Worm (Caenorhabditis elegans): ENCODE data around the gene str-181.

The str-181 gene

DNA sequence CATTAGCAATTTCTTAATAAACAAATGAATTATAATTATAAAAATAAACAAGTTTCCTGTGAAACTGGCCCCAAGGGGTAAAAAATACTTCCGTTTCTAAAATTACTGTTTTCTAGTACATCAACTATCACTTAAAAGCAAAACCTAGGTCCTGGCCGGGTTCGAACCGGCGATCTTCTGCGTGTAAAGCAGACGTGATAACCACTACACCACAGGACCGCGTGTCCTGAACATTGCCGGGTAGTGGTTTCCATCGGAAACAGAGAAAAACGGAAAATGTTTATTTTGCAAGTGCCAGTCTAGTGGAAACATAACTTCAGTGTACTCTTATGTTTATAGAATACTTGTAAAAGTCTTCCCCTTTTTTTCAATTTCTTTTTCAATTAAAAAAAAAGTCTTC lies 35.3 kb downstream of the str-181 start:
- TF ChIP-seq ets-4 (tag; optimal IDR thresholded peaks at IDR 0.05) = no peak
- TF ChIP-seq hlh-15 (tag; optimal IDR thresholded peaks at IDR 0.05) = no peak
- no peak for TF ChIP-seq unc-86 (tag; optimal IDR thresholded peaks at IDR 0.05)
- TF ChIP-seq ceh-9 (tag; optimal IDR thresholded peaks at IDR 0.05) = no peak
- no peak for TF ChIP-seq fax-1 (tag; optimal IDR thresholded peaks at IDR 0.05)
- TF ChIP-seq pha-2 (tag; optimal IDR thresholded peaks at IDR 0.05) = no peak
- no peak for TF ChIP-seq ref-2 (tag; optimal IDR thresholded peaks at IDR 0.05)
- TF ChIP-seq zip-5 (tag; optimal IDR thresholded peaks at IDR 0.05) = no peak
- no peak for TF ChIP-seq pat-9 (tag; optimal IDR thresholded peaks at IDR 0.05)
- no peak for TF ChIP-seq dmd-4 (tag; optimal IDR thresholded peaks at IDR 0.05; ENCODE audit: borderline replicate concordance)
- no peak for TF ChIP-seq che-1 (tag; optimal IDR thresholded peaks at IDR 0.05)
- no peak for TF ChIP-seq syd-9 (tag; optimal IDR thresholded peaks at IDR 0.05)
- TF ChIP-seq K02D7.2 (tag; optimal IDR thresholded peaks at IDR 0.05) = no peak
- no peak for TF ChIP-seq Y22D7AL.16 (tag; optimal IDR thresholded peaks at IDR 0.05)
- TF ChIP-seq ceh-30 (tag; optimal IDR thresholded peaks at IDR 0.05) = no peak
- no peak for TF ChIP-seq ceh-19 (GFP tag; optimal IDR thresholded peaks at IDR 0.05)
- TF ChIP-seq pha-4 (tag; optimal IDR thresholded peaks at IDR 0.05) = no peak
- no peak for TF ChIP-seq npax-4 (tag; optimal IDR thresholded peaks at IDR 0.05)
- TF ChIP-seq nfya-1 (tag; optimal IDR thresholded peaks at IDR 0.05) = no peak

DNA sequence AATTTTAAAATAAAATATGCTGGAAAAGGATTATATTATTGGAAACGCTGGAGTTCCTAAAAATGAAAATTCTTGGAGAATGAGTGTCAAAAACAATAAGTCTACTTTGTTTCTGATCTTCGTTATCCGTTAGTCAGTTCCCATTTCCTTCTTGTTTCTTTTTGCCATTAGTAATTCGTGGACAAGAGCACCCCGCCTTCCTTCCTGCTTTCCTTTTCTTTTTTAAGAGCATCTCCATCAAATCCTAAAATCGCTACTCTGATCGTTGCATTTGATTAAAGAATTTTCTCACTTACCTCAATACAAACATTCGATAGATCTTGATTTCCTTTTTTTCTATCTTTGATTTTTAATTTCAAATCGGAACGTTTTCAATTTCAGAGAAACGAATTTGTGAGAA lies 38.7 kb downstream of the str-181 start, which contains the start of gene frpr-15:
Gene frpr-15, plus strand, starts transcription at position 301 of the 400 bp plus-strand sequence.
- no peak for TF ChIP-seq pqm-1 (tag; optimal IDR thresholded peaks at IDR 0.05)
- no peak for TF ChIP-seq pat-9 (tag; optimal IDR thresholded peaks at IDR 0.05)
- TF ChIP-seq odd-2 (tag; optimal IDR thresholded peaks at IDR 0.05) = no peak
- TF ChIP-seq unc-86 (tag; optimal IDR thresholded peaks at IDR 0.05) = no peak
- TF ChIP-seq ceh-45 (GFP tag; IDR thresholded peaks at IDR 0.05) = no peak
- TF ChIP-seq mec-3 (tag; optimal IDR thresholded peaks at IDR 0.05; ENCODE audit: borderline replicate concordance) = no peak
- TF ChIP-seq zip-5 (tag; optimal IDR thresholded peaks at IDR 0.05) = no peak
- no peak for TF ChIP-seq pax-1 (tag; optimal IDR thresholded peaks at IDR 0.05)
- no peak for TF ChIP-seq ceh-9 (tag; optimal IDR thresholded peaks at IDR 0.05)
- no peak for TF ChIP-seq ceh-19 (GFP tag; optimal IDR thresholded peaks at IDR 0.05)
- no peak for TF ChIP-seq elt-2 (tag; optimal IDR thresholded peaks at IDR 0.05)

DNA sequence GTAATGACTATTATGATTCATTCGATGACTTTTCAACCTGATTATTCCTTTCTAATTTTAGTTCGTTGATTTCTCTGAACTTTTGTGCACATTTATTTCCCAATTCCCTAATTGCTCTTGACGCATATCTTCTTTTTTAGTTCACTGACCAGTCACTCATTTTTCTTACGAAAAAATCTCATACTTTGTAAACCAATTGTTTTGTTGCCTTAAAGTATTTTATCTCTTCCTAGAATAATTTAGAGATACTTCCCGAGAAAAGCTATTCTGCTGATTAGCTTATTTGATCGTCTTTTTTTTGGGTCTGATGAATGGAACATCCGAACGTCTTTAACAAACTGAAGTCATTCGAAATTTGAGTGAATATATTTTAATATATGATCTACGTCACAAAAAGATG lies 39.2 kb downstream of the str-181 start:
- TF ChIP-seq ceh-6 (GFP tag; optimal IDR thresholded peaks at IDR 0.05) (no peak), fax-1 (tag; optimal IDR thresholded peaks at IDR 0.05) (no peak), eyg-1 (tag; optimal IDR thresholded peaks at IDR 0.05) (no peak), K02D7.2 (tag; optimal IDR thresholded peaks at IDR 0.05) (no peak), unc-55 (GFP tag; optimal IDR thresholded peaks at IDR 0.05) (no peak), ets-4 (tag; optimal IDR thresholded peaks at IDR 0.05) (no peak), ceh-45 (GFP tag; IDR thresholded peaks at IDR 0.05) (no peak), pha-4 (tag; optimal IDR thresholded peaks at IDR 0.05) (no peak), ztf-16 (tag; optimal IDR thresholded peaks at IDR 0.05) (no peak), hlh-13 (GFP tag; optimal IDR thresholded peaks at IDR 0.05) (no peak), ceh-30 (tag; optimal IDR thresholded peaks at IDR 0.05) (no peak), elt-4 (tag; optimal IDR thresholded peaks at IDR 0.05) (no peak), ref-2 (tag; optimal IDR thresholded peaks at IDR 0.05) (no peak), ceh-22 (tag; optimal IDR thresholded peaks at IDR 0.05) (no peak), nfya-1 (tag; optimal IDR thresholded peaks at IDR 0.05) (no peak), mec-3 (tag; optimal IDR thresholded peaks at IDR 0.05; ENCODE audit: borderline replicate concordance) (no peak)

DNA sequence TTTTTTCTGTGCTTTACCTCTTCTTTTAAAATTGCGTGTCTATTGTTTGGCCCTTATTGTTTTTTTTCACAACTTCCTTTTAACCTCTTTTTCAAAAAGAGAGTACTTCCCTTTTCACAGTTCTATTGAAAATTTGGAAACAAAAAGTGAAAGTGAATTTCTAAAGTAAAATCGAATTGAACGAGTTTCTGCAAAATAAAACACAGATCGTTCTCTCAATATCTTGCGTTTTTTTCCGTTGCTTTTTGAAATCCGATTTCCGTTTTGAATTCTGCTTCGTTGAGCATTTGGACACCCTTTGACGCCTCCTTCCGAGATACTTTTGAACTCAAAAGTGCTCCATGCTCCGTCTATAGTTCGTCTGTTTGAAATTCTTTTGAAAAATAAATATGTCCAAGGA lies 42.2 kb downstream of the str-181 start:
- TF ChIP-seq C38D4.7 (GFP tag; optimal IDR thresholded peaks at IDR 0.05) = no peak
- no peak for TF ChIP-seq elt-2 (tag; optimal IDR thresholded peaks at IDR 0.05)
- no peak for TF ChIP-seq ceh-31 (tag; optimal IDR thresholded peaks at IDR 0.05)
- no peak for TF ChIP-seq nhr-11 (tag; optimal IDR thresholded peaks at IDR 0.05)
- TF ChIP-seq nfya-1 (tag; optimal IDR thresholded peaks at IDR 0.05) = no peak
- TF ChIP-seq ahr-1 (tag; optimal IDR thresholded peaks at IDR 0.05) = no peak
- no peak for TF ChIP-seq pag-3 (tag; optimal IDR thresholded peaks at IDR 0.05; ENCODE audit: borderline replicate concordance)
- TF ChIP-seq C08G9.2 (tag; optimal IDR thresholded peaks at IDR 0.05) = no peak
- no peak for TF ChIP-seq unc-42 (tag; optimal IDR thresholded peaks at IDR 0.05)
- TF ChIP-seq lin-11 (tag; optimal IDR thresholded peaks at IDR 0.05) = no peak
- TF ChIP-seq K02D7.2 (tag; optimal IDR thresholded peaks at IDR 0.05) = no peak
- TF ChIP-seq unc-55 (GFP tag; optimal IDR thresholded peaks at IDR 0.05) = no peak
- TF ChIP-seq ceh-6 (GFP tag; optimal IDR thresholded peaks at IDR 0.05) = no peak
- no peak for TF ChIP-seq T23F11.4 (GFP tag; optimal IDR thresholded peaks at IDR 0.05)
- no peak for TF ChIP-seq ceh-34 (tag; optimal IDR thresholded peaks at IDR 0.05)
- TF ChIP-seq fkh-10 (GFP tag; optimal IDR thresholded peaks at IDR 0.05) = no peak
- no peak for TF ChIP-seq hlh-30 (tag; optimal IDR thresholded peaks at IDR 0.05; ENCODE audit: insufficient read depth)
- TF ChIP-seq ceh-48 (tag; optimal IDR thresholded peaks at IDR 0.05) = no peak
- TF ChIP-seq ceh-22 (tag; optimal IDR thresholded peaks at IDR 0.05) = no peak
